Worm (Caenorhabditis elegans): ENCODE data around the gene Y57A10A.31.

Gene Y57A10A.31

DNA sequence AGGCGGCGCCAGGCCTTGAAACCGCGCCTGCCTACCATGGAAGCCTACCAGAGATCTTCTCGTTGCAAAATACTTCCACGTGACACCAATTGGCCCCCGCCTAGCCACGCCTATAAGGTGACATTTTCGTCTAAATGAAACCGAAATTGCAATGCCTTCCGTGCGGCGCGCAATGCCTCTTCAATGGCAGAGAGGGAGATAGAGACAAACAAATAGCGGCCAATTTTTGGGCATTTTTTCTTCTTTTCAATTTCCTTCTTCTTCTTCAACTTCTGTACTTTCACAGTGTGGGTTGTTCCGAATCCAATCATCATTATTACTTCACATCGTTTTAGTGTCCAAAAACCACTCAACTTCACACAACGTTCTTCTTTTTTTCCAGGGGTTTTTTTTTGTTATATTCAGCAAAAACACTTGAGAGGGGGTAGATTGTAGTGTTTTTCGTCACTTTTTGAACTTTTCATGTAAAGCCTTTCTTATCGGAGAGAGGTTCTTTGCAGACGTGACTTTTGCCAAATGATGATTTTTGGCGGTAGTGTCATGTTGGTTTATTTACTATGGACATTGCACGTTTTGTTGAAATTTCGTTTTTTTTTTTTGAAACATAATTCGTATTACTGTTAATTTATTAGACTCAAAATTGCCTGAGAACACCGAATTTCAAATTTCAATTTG lies 27.9 kb upstream of the Y57A10A.31 start:
- TF ChIP-seq R02D3.7 (tag; optimal IDR thresholded peaks at IDR 0.05) = no peak
- peak; percentile 35 for TF ChIP-seq blmp-1 (tag; optimal IDR thresholded peaks at IDR 0.05; ENCODE audit: insufficient read depth)
- no peak for TF ChIP-seq lin-13 (GFP tag; optimal IDR thresholded peaks at IDR 0.05)
- TF ChIP-seq nhr-25 (tag; optimal IDR thresholded peaks at IDR 0.05) = peak; percentile 28
- no peak for TF ChIP-seq alr-1 (tag; optimal IDR thresholded peaks at IDR 0.05)
- no peak for TF ChIP-seq lin-11 (tag; optimal IDR thresholded peaks at IDR 0.05)

DNA sequence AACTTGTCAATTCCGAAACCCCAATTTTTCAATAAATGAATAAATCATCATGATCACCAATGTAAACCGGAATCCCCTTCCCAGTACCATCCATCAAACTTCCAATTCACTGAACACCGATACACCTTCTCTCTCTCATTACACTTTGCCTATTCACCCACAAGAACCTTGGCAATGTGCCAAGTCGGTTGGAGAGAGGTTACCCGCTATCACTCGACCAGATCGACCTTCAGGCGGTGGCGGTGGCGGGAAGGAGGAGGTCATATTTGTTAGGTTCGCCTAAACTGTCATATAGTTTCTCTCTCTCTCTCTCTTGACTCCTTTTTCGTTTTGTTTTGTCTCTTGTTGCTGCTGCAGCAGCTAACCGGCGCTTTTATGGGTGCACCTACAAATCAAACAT lies 26.6 kb upstream of the Y57A10A.31 start:
- TF ChIP-seq gmeb-1 (tag; optimal IDR thresholded peaks at IDR 0.05) (no peak), unc-55 (GFP tag; optimal IDR thresholded peaks at IDR 0.05) (no peak), lin-11 (tag; optimal IDR thresholded peaks at IDR 0.05) (no peak), nhr-12 (tag; optimal IDR thresholded peaks at IDR 0.05) (no peak), ztf-11 (tag; optimal IDR thresholded peaks at IDR 0.05) (no peak), nhr-77 (tag; optimal IDR thresholded peaks at IDR 0.05) (no peak), elt-3 (tag; optimal IDR thresholded peaks at IDR 0.05) (no peak), ceh-16 (tag; optimal IDR thresholded peaks at IDR 0.05) (peak; percentile 88), sma-9 (GFP tag; optimal IDR thresholded peaks at IDR 0.05) (peak; percentile 20), sma-9 (tag; optimal IDR thresholded peaks at IDR 0.05) (no peak), sma-3 (GFP tag; optimal IDR thresholded peaks at IDR 0.05) (peak; percentile 78), alr-1 (tag; optimal IDR thresholded peaks at IDR 0.05) (no peak), nhr-23 (tag; optimal IDR thresholded peaks at IDR 0.05) (no peak), F13H6.1 (tag; optimal IDR thresholded peaks at IDR 0.05) (peak; percentile 31), lin-13 (GFP tag; optimal IDR thresholded peaks at IDR 0.05) (no peak), nhr-25 (tag; optimal IDR thresholded peaks at IDR 0.05) (peak; percentile 93), skn-1 (tag; optimal IDR thresholded peaks at IDR 0.05) (no peak), lsy-2 (tag; optimal IDR thresholded peaks at IDR 0.05) (no peak), C34F6.9 (tag; optimal IDR thresholded peaks at IDR 0.05) (no peak), unc-62 (GFP tag; optimal IDR thresholded peaks at IDR 0.05) (no peak), ZK546.5 (tag; optimal IDR thresholded peaks at IDR 0.05) (no peak), snpc-4 (tag; optimal IDR thresholded peaks at IDR 0.05) (no peak), peb-1 (tag; optimal IDR thresholded peaks at IDR 0.05) (no peak), zag-1 (tag; optimal IDR thresholded peaks at IDR 0.05) (no peak), egl-27 (tag; optimal IDR thresholded peaks at IDR 0.05) (no peak), mbf-1 (tag; optimal IDR thresholded peaks at IDR 0.05) (no peak), nhr-10 (tag; optimal IDR thresholded peaks at IDR 0.05) (no peak), nhr-129 (tag; optimal IDR thresholded peaks at IDR 0.05) (no peak), ztf-1 (GFP tag; conservative IDR thresholded peaks at IDR 0.05) (no peak), nhr-6 (tag; optimal IDR thresholded peaks at IDR 0.05) (peak; percentile 25), fos-1 (tag; optimal IDR thresholded peaks at IDR 0.05) (peak; percentile 29), aly-2 (tag; optimal IDR thresholded peaks at IDR 0.05) (no peak), dmd-4 (tag; optimal IDR thresholded peaks at IDR 0.05) (no peak), mdl-1 (tag; optimal IDR thresholded peaks at IDR 0.05) (no peak), nhr-11 (tag; optimal IDR thresholded peaks at IDR 0.05) (no peak), crh-2 (tag; optimal IDR thresholded peaks at IDR 0.05) (peak; percentile 16), lin-39 (tag; optimal IDR thresholded peaks at IDR 0.05) (no peak), nhr-21 (tag; optimal IDR thresholded peaks at IDR 0.05) (no peak), mab-5 (tag; optimal IDR thresholded peaks at IDR 0.05) (no peak), ztf-4 (tag; optimal IDR thresholded peaks at IDR 0.05) (no peak), elt-1 (tag; optimal IDR thresholded peaks at IDR 0.05) (no peak), unc-39 (tag; optimal IDR thresholded peaks at IDR 0.05) (no peak), ceh-82 (tag; optimal IDR thresholded peaks at IDR 0.05) (no peak), nhr-237 (tag; optimal IDR thresholded peaks at IDR 0.05) (no peak), sem-4 (tag; optimal IDR thresholded peaks at IDR 0.05) (no peak), ama-1 (optimal IDR thresholded peaks at IDR 0.05) (no peak), blmp-1 (tag; optimal IDR thresholded peaks at IDR 0.05; ENCODE audit: insufficient read depth) (peak; percentile 64), Y55F3AM.14 (GFP tag; optimal IDR thresholded peaks at IDR 0.05) (no peak), R02D3.7 (tag; optimal IDR thresholded peaks at IDR 0.05) (no peak)
